Worm (Caenorhabditis elegans): ENCODE data around the gene mml-1.

The mml-1 gene

DNA sequence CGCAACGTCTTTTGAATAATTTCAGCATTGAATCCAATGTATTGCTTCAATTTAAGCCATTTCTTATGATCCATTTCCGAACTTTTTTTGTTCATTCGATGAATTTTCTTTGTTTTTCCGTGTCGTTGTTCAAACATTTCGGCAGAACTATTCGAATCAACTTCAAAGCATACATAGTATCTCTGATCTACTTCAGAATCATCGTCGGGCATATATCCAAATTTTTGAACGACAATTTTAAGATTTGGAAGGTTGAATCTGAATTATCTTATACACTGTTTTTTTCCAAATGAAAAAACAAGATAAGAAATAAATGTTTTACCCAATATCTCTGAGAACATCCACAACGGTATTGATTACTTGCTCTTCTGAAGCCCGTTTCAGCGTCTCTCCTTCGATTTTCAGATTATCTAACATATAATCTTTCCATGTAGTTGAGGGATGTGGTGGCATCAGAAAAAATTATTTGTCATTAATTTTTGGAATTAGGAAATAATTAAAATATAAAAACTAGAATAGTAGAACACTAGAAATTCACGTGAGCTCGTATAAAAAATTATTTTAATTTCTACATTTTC, 45.3 kb downstream of the mml-1 start, which contains the start of gene lab-2:
lab-2 (minus strand) TSS at position 453 of the 578 bp plus-strand sequence.
- TF ChIP-seq sea-1 (GFP tag; conservative IDR thresholded peaks at IDR 0.05) (no peak), hnd-1 (tag; optimal IDR thresholded peaks at IDR 0.05) (no peak), tbx-37 (GFP tag; conservative IDR thresholded peaks at IDR 0.05) (no peak), aly-1 (tag; optimal IDR thresholded peaks at IDR 0.05) (no peak), pes-1 (GFP tag; IDR thresholded peaks at IDR 0.05) (no peak), ets-7 (tag; optimal IDR thresholded peaks at IDR 0.05) (no peak), ceh-13 (GFP tag; optimal IDR thresholded peaks at IDR 0.05) (no peak), scrt-1 (GFP tag; IDR thresholded peaks at IDR 0.05) (no peak), F13C5.2 (tag; optimal IDR thresholded peaks at IDR 0.05) (no peak), tbx-11 (GFP tag; IDR thresholded peaks at IDR 0.05) (no peak), hmg-4 (GFP tag; optimal IDR thresholded peaks at IDR 0.05) (no peak), hmbx-1 (tag; optimal IDR thresholded peaks at IDR 0.05) (no peak)

DNA sequence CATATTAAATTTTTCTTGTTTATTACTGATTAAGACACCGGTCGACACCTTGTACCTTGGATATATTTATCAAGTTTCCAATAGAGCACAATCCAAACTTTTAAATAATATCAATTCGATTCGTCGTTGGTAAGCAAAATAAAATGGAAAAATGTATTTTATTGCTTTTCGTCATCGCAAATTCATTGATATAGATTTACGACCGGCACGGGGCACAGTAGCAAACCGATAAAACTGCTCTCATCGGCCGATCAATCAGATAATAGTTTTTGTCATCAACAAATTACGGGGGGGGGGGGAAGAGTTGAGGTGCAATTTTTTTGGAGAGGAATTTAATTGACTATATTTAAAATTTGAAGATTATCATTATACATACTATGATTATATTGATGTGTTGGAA, 51.2 kb downstream of the mml-1 start:
- TF ChIP-seq ceh-36 (tag; optimal IDR thresholded peaks at IDR 0.05) (no peak), hmbx-1 (tag; optimal IDR thresholded peaks at IDR 0.05) (no peak), sea-1 (GFP tag; conservative IDR thresholded peaks at IDR 0.05) (no peak)

DNA sequence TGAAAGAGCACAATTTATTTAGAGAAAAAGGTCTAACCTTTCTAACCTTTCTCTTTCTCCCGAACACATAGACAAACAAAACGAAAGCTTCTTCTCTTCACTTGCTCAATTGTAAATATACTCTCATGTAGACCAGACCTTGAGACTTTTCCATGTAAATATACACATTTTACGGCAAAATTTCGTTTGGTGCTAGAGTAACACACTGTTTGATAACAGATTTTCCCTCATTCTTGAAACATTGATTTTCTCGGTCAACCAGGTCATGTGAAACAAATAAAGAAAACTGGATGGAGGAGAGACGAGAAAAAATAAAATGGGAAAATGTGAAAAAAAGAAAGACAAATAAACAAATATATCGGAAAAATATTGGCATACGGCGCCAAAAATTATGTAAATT, 52.5 kb downstream of the mml-1 start:
- TF ChIP-seq tra-4 (tag; optimal IDR thresholded peaks at IDR 0.05) (no peak), hmg-4 (GFP tag; optimal IDR thresholded peaks at IDR 0.05) (no peak), hmbx-1 (tag; optimal IDR thresholded peaks at IDR 0.05) (no peak), sea-1 (GFP tag; conservative IDR thresholded peaks at IDR 0.05) (no peak), F13C5.2 (tag; optimal IDR thresholded peaks at IDR 0.05) (no peak), ama-1 (optimal IDR thresholded peaks at IDR 0.05) (no peak), ceh-36 (tag; optimal IDR thresholded peaks at IDR 0.05) (no peak), scrt-1 (GFP tag; IDR thresholded peaks at IDR 0.05) (no peak), tbx-37 (GFP tag; conservative IDR thresholded peaks at IDR 0.05) (no peak), hnd-1 (tag; optimal IDR thresholded peaks at IDR 0.05) (no peak), ceh-13 (GFP tag; optimal IDR thresholded peaks at IDR 0.05) (no peak)
